Worm (Caenorhabditis elegans) whole organism, L4/young adult: ENCODE measurements around the gene sre-44.
"Not testable (repeated sequence)": the region's sequence is repeated elsewhere in the genome, so short reads cannot be mapped to it uniquely, and the experiment has no call there.

Experiments used
- W03F9.2 ChIP-seq: fragments of 150-350 bp; optimal IDR thresholded peaks from 2 replicates; lab custom pipeline; 2014; ENCODE audit warnings: missing biosample characterization, missing genetic modification characterization
- dao-5 ChIP-seq: sonication (generic microtip); optimal IDR thresholded peaks from 2 replicates; lab custom pipeline; 2016; ENCODE audit warnings: missing genotype, missing genetic modification characterization, moderate library complexity, missing compliant biosample characterization
- him-1 ChIP-seq: sonication (generic microtip); optimal IDR thresholded peaks from 2 replicates; lab custom pipeline; 2016; ENCODE audit warnings: missing genotype, missing genetic modification reagents, missing genetic modification characterization, missing compliant biosample characterization

sre-44 gene

DNA sequence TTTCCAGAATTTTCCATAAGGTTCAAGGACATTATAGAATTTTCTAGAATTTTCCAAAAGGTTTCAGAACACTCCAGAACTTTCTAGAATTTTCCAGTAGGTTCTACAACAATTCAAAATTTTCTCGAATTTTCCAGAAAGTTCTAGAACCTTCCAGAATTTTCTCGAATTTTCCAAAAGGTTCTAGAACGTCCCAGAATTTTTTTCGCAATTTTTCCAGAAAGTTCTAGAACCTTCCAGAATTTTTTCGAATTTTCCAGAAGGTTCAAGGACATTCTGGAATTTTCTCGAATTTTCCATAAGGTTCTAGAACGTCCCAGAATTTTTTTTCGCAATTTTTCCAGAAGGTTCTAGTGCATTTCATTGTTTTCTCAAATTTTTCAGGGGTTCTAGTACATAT lies 28.3 kb downstream of the sre-44 start:
- TF ChIP-seq him-1 (tag; lab: Kevin White, UChicago): no peak
- no peak for TF ChIP-seq dao-5
- TF ChIP-seq W03F9.2 (tag; lab: Kevin White, UChicago): no peak

DNA sequence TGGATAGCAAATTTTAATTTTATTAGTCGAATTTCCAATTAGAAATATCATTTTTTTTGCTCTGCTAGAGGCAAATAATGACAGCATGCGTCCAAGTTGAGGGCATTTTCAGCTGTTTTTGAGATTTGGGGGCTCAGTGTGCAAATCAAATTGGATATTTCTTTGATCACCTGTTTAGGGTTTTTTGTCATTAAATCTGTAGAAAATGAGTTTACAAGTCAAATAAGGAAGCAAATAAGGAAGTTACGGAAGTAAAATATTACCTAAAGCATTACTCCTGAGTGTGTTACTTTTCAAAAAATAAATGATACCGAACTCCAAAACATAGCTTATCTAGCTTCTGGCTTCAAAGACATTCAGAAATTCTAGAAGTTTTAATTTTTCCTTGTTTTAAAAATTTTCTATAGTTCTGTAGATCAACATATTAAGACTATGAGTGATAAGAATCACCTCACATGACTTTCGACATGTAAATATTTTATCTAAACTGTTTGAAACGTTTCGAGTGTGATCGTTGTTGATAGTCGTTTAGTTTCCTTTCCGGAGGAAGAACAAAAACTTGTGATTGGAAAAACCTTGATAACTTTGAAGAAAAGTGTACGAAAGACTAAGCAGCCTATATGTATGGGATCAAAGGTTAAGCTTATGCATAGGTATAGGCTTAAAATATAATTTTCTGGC lies 30.6 kb downstream of the sre-44 start, which contains the start of gene sre-48:
Gene sre-48 (minus strand): TSS at position 51 of the 681 bp plus-strand sequence.
- no peak for TF ChIP-seq W03F9.2 (tag; lab: Kevin White, UChicago)
- no peak for TF ChIP-seq dao-5
- TF ChIP-seq him-1 (tag; lab: Kevin White, UChicago): no peak

ce11 chrII:13981097-13981496 lies 31.7 kb downstream of the sre-44 start, which contains the start of gene Y39G8B.9:
TSS of gene Y39G8B.9 (plus strand) at chrII:13981365.
- TF ChIP-seq W03F9.2 (tag; lab: Kevin White, UChicago) (no peak), him-1 (tag; lab: Kevin White, UChicago) (no peak), dao-5 (no peak)

- TF ChIP-seq W03F9.2 (tag; lab: Kevin White, UChicago) (no peak), him-1 (tag; lab: Kevin White, UChicago) (no peak), dao-5 (no peak)
Measured at ce11 chrII:13981819-13982218, 32.4 kb downstream of the sre-44 start.

ce11 chrII:13982247-13982646 lies 32.9 kb downstream of the sre-44 start:
- no peak for TF ChIP-seq W03F9.2 (tag; lab: Kevin White, UChicago)
- no peak for TF ChIP-seq him-1 (tag; lab: Kevin White, UChicago)
- no peak for TF ChIP-seq dao-5

DNA sequence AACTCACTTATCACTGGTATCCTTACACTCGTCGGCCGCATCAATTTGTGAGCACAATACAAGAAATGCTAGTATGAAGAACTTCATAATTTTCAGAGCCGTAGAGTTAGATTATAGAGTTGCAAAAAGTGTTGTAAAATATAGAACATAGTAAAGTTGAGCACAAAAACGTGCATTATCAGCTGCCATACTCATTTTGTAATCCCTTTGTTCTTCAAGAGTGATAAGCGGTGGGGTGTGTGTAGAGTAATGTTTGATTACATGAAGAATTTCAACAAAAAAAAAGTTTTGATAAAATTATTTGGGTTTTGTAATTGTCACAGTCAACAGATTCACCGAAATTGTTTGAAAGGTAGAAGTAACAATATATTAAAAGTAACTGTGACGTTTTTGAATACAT lies 33.5 kb downstream of the sre-44 start, which contains the start of the genes Y39G8B.13 and Y39G8B.10:
Gene Y39G8B.13 (minus strand): TSS at position 125 of the 400 bp plus-strand sequence.
Gene Y39G8B.10 (minus strand): TSS at position 193 of the 400 bp plus-strand sequence.
- TF ChIP-seq dao-5 (no peak), him-1 (tag; lab: Kevin White, UChicago) (no peak), W03F9.2 (tag; lab: Kevin White, UChicago) (no peak)

DNA sequence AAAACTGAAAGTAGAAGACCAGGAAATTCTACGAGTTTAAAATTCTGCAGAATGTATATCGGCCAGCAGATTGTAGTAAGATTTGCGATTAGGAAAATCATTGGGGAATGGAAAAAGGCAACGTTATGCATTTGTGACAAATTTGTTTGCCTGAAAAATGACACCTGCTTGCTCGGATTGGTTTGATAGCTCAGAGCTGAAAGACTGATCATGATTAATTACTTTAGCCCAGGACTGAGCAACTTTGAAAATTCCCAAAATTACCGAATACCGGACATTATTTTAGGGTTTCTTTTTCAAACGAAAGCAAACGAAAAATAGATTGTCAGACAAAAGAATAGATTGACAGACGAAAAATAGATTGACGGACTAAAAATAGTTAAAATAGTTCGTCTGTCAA lies 35.2 kb downstream of the sre-44 start, which contains the start of gene sre-47:
Gene sre-47 (minus strand): TSS at position 101 of the 400 bp plus-strand sequence.
- TF ChIP-seq dao-5 (no peak), W03F9.2 (tag; lab: Kevin White, UChicago) (no peak), him-1 (tag; lab: Kevin White, UChicago) (no peak)

ce11 chrII:13991741-13992140 lies 42.4 kb downstream of the sre-44 start, which contains the start of gene Y39G8B.5:
TSS of gene Y39G8B.5 (minus strand) at chrII:13991841.
- no peak for TF ChIP-seq W03F9.2 (tag; lab: Kevin White, UChicago)
- TF ChIP-seq dao-5: no peak
- TF ChIP-seq him-1 (tag; lab: Kevin White, UChicago): no peak

DNA sequence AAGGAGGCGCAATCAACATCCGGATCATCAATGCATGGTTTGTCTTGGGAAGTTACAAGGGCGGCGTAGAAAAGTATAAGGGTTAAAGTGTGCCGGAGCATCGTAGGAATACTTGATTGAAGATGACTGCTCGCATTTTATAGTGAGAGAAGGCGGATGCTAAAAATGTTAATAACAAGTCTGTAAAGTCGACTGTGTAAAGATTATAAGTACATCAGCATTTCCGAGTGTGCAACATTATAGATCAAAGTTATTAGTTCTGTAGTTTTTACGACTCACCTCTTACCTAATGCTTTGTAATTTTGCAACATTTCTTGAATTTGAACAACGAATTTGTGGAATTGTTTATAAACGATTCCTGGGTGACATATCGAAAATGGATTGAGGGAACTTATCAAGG lies 45.5 kb downstream of the sre-44 start, which contains the start of gene Y39G8B.7:
Gene Y39G8B.7 (minus strand): TSS at position 101 of the 400 bp plus-strand sequence.
- TF ChIP-seq him-1 (tag; lab: Kevin White, UChicago): no peak
- TF ChIP-seq W03F9.2 (tag; lab: Kevin White, UChicago): no peak
- TF ChIP-seq dao-5: no peak

- no peak for TF ChIP-seq dao-5
- TF ChIP-seq him-1 (tag; lab: Kevin White, UChicago): no peak
- no peak for TF ChIP-seq W03F9.2 (tag; lab: Kevin White, UChicago)
Measured at ce11 chrII:13997477-13997876, 48.1 kb downstream of the sre-44 start, which contains the start of gene F01D5.1. TSS of gene F01D5.1 (minus strand) at chrII:13997581.

DNA sequence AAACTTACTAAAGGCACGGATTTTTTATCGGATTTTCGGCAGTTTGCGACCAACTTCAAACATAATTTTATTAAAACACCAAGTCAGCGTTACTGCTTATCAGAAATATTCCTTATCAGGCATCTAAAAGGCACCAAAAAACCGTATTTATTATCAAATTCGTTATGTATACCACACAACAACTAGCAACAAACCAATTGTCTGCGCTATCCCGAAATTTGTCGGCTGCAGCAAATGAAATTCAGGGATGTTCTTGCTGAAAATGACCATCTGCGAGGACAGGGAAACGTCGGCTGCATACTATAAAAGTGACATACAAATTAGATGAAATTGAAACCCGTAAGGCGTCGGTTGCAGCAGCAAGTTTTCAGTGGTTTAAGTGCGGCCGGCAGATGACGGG lies 48.6 kb downstream of the sre-44 start:
- TF ChIP-seq him-1 (tag; lab: Kevin White, UChicago): no peak
- TF ChIP-seq W03F9.2 (tag; lab: Kevin White, UChicago): no peak
- no peak for TF ChIP-seq dao-5

ce11 chrII:13998964-13999363 lies 49.6 kb downstream of the sre-44 start, which contains the start of gene F01D5.2:
TSS of gene F01D5.2 (minus strand) at chrII:13999064.
- TF ChIP-seq him-1 (tag; lab: Kevin White, UChicago) (no peak), dao-5 (no peak), W03F9.2 (tag; lab: Kevin White, UChicago) (no peak)

DNA sequence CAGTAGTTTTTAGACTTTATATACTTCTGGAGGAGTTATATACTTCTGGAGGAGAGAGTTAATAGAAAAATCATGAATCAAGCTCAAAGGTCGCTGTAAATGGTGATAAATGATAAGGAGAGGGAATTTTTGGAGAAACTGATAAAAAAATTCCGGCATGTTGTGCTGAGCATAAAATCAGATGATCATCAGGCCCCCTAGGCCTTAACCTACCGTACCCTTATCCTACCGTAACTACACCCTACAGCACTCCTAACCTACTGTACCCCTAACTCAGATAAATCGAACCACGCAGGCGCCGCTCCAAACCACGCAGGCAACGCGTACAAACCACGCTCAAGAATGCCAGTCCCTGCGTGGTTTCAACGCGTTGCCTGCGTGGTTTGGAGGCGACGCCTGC lies 50.7 kb downstream of the sre-44 start, which contains the start of gene F01D5.3:
Gene F01D5.3 (minus strand): TSS at position 101 of the 400 bp plus-strand sequence.
- TF ChIP-seq him-1 (tag; lab: Kevin White, UChicago); dao-5; W03F9.2 (tag; lab: Kevin White, UChicago): not testable (repeated sequence)
